Worm (Caenorhabditis elegans) whole organism, L3 larva: Measurements from ENCODE around the gene tre-5.

Experiments
- ZK546.5 ChIP-seq: sonication (generic microtip); optimal IDR thresholded peaks from 2 replicates; lab custom pipeline; 2017; ENCODE audit warnings: missing biosample characterization, missing genetic modification characterization
- aly-2 ChIP-seq: fragments of 150-350 bp; optimal IDR thresholded peaks from 2 replicates; lab custom pipeline; 2014; ENCODE audit warnings: missing biosample characterization, missing genetic modification characterization
- ama-1 ChIP-seq: fragments of 150-350 bp; optimal IDR thresholded peaks from 2 replicates; lab custom pipeline; 2018
- ceh-16 ChIP-seq: sonication (generic microtip); optimal IDR thresholded peaks from 2 replicates; lab custom pipeline; 2017; ENCODE audit warnings: missing biosample characterization, missing genetic modification characterization
- ceh-28 ChIP-seq: fragments of 150-350 bp; optimal IDR thresholded peaks from 2 replicates; lab custom pipeline; 2014; ENCODE audit warnings: missing biosample characterization, missing genetic modification reagents, missing genetic modification characterization
- ceh-82 ChIP-seq: fragments of 150-350 bp; optimal IDR thresholded peaks from 2 replicates; lab custom pipeline; 2014; ENCODE audit warnings: missing biosample characterization, missing genetic modification characterization
- ceh-9 ChIP-seq: sonication (generic microtip); optimal IDR thresholded peaks from 2 replicates; lab custom pipeline; 2018; ENCODE audit warnings: missing biosample characterization, missing genetic modification characterization
- egl-27 ChIP-seq: sonication (generic microtip); optimal IDR thresholded peaks from 4 replicates; lab custom pipeline; 2017; ENCODE audit warnings: missing biosample characterization, missing genetic modification reagents, missing genetic modification characterization
- egl-5 ChIP-seq: fragments of 150-350 bp; optimal IDR thresholded peaks from 2 replicates; lab custom pipeline; 2017; ENCODE audit warnings: missing biosample characterization, missing genetic modification reagents, missing genetic modification characterization, inconsistent platforms
- elt-1 ChIP-seq: fragments of 150-350 bp; optimal IDR thresholded peaks from 2 replicates; lab custom pipeline; 2014; ENCODE audit warnings: missing biosample characterization, missing genetic modification characterization
- elt-2 ChIP-seq: sonication (generic microtip); optimal IDR thresholded peaks from 2 replicates; lab custom pipeline; 2016; ENCODE audit warnings: missing genetic modification reagents, mild to moderate bottlenecking, missing genetic modification characterization, missing compliant biosample characterization
- fkh-10 ChIP-seq: sonication (generic microtip); optimal IDR thresholded peaks from 2 replicates; lab custom pipeline; 2017; ENCODE audit warnings: missing biosample characterization, missing genetic modification reagents, missing genetic modification characterization
- fkh-2 ChIP-seq: fragments of 150-350 bp; optimal IDR thresholded peaks from 2 replicates; lab custom pipeline; 2014; ENCODE audit warnings: missing biosample characterization, missing genetic modification reagents, missing genetic modification characterization
- fos-1 ChIP-seq: fragments of 150-350 bp; optimal IDR thresholded peaks from 2 replicates; lab custom pipeline; 2014; ENCODE audit warnings: missing biosample characterization, missing genetic modification characterization
- hmg-11 ChIP-seq: sonication (generic microtip); optimal IDR thresholded peaks from 2 replicates; lab custom pipeline; 2016; ENCODE audit warnings: missing genetic modification characterization, missing compliant biosample characterization
- jun-1 ChIP-seq: fragments of 150-350 bp; optimal IDR thresholded peaks from 2 replicates; lab custom pipeline; 2014; ENCODE audit warnings: missing biosample characterization, missing genetic modification reagents, missing genetic modification characterization
- lin-15B ChIP-seq: fragments of 150-350 bp; optimal IDR thresholded peaks from 2 replicates; lab custom pipeline; 2014; ENCODE audit warnings: missing biosample characterization, missing genetic modification characterization
- lin-39 ChIP-seq: fragments of 150-350 bp; optimal IDR thresholded peaks from 2 replicates; lab custom pipeline; 2018; ENCODE audit warnings: missing biosample characterization, missing genetic modification reagents, missing genetic modification characterization
- mdl-1 ChIP-seq: fragments of 150-350 bp; optimal IDR thresholded peaks from 2 replicates; lab custom pipeline; 2014; ENCODE audit warnings: missing biosample characterization, missing genetic modification characterization
- mml-1 ChIP-seq: fragments of 150-350 bp; sonication (generic microtip); optimal IDR thresholded peaks from 3 replicates; lab custom pipeline; 2014; ENCODE audit warnings: missing biosample characterization, missing genetic modification characterization
- nfya-1 ChIP-seq: sonication (generic microtip); optimal IDR thresholded peaks from 2 replicates; lab custom pipeline; 2017; ENCODE audit warnings: missing genetic modification characterization, mild to moderate bottlenecking, missing compliant biosample characterization, antibody characterized with exemption, moderate library complexity; ENCODE audit not compliant: insufficient read depth
- nhr-11 ChIP-seq: fragments of 150-350 bp; optimal IDR thresholded peaks from 2 replicates; lab custom pipeline; 2014; ENCODE audit warnings: missing biosample characterization, missing genetic modification characterization
- nhr-12 ChIP-seq: fragments of 150-350 bp; optimal IDR thresholded peaks from 2 replicates; lab custom pipeline; 2014; ENCODE audit warnings: missing biosample characterization, missing genetic modification characterization
- nhr-23 ChIP-seq: fragments of 150-350 bp; optimal IDR thresholded peaks from 2 replicates; lab custom pipeline; 2014; ENCODE audit warnings: missing biosample characterization, missing genetic modification reagents, missing genetic modification characterization
- nhr-237 ChIP-seq: fragments of 150-350 bp; optimal IDR thresholded peaks from 2 replicates; lab custom pipeline; 2014; ENCODE audit warnings: missing biosample characterization, missing genetic modification characterization
- nhr-28 ChIP-seq: fragments of 150-350 bp; optimal IDR thresholded peaks from 2 replicates; lab custom pipeline; 2014; ENCODE audit warnings: missing biosample characterization, missing genetic modification characterization
- nhr-67 ChIP-seq: fragments of 150-350 bp; optimal IDR thresholded peaks from 2 replicates; lab custom pipeline; 2014; ENCODE audit warnings: missing biosample characterization, missing genetic modification characterization
- nhr-77 ChIP-seq: fragments of 150-350 bp; optimal IDR thresholded peaks from 2 replicates; lab custom pipeline; 2014; ENCODE audit warnings: missing biosample characterization, missing genetic modification characterization
- sea-2 ChIP-seq: fragments of 150-350 bp; sonication (generic microtip); optimal IDR thresholded peaks from 4 replicates; lab custom pipeline; 2014; ENCODE audit warnings: missing biosample characterization, missing genetic modification reagents, missing genetic modification characterization
- skn-1 ChIP-seq: fragments of 150-350 bp; optimal IDR thresholded peaks from 2 replicates; lab custom pipeline; 2014; ENCODE audit warnings: missing biosample characterization, missing genetic modification characterization
- tbx-2 ChIP-seq: sonication (generic microtip); optimal IDR thresholded peaks from 2 replicates; lab custom pipeline; 2016; ENCODE audit warnings: mild to moderate bottlenecking, missing genetic modification characterization, missing compliant biosample characterization
- ztf-11 ChIP-seq: fragments of 150-350 bp; optimal IDR thresholded peaks from 2 replicates; lab custom pipeline; 2014; ENCODE audit warnings: missing biosample characterization, missing genetic modification characterization
- ztf-4 ChIP-seq: fragments of 150-350 bp; optimal IDR thresholded peaks from 2 replicates; lab custom pipeline; 2014; ENCODE audit warnings: missing biosample characterization, missing genetic modification characterization

The tre-5 gene

DNA sequence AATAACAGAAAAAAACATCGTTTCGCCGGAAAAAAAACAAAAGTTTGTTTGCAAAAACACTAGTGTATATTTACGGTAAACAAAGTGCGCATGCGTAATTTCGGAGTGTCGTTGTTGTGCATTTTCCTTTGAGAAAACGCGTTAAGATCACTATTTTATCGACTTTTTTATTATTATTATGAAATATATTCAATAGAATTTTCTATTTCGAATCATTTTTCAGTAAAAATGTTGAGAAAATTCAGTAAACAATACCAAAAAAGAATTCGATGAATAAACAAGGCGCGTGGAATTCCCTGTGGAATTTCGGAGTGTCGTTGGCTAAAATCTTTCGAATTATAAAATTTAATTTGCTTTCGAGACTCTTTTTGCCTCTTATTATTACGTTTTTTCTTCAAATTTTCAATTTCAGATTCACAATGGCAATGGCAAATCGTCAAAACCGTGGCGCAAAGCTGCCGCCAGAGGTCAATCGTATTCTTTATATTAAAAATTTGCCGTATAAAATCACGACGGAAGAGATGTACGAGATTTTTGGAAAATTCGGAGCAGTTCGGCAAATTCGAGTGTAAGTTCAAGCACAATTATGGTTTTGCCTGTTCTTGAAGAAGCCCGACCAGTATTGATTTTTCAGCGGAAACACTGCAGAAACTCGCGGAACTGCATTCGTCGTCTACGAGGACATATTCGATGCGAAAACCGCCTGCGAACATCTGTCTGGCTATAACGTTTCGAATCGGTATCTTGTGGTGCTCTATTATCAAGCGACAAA, 43.1 kb upstream of the tre-5 start, which contains the start of the genes luc-7L3 and sftb-6 (continued):
- no peak for TF ChIP-seq mml-1 (tag; lab: Kevin White, UChicago)
- no peak for TF ChIP-seq ama-1 (lab: Kevin White, UChicago)
- no peak for TF ChIP-seq ceh-16 (tag; lab: Kevin White, UChicago)
- no peak for TF ChIP-seq nhr-28 (tag; lab: Kevin White, UChicago)
- TF ChIP-seq aly-2 (tag; lab: Kevin White, UChicago), result no peak
- TF ChIP-seq ZK546.5, result no peak
- no peak for TF ChIP-seq ztf-4
- no peak for TF ChIP-seq nhr-12 (tag; lab: Kevin White, UChicago)
- no peak for TF ChIP-seq mdl-1
- TF ChIP-seq nhr-23 (tag; lab: Kevin White, UChicago), result peak; percentile 45
- TF ChIP-seq ceh-82, result no peak
- no peak for TF ChIP-seq lin-39 (tag; lab: Kevin White, UChicago)
- no peak for TF ChIP-seq sea-2 (GFP tag; lab: Kevin White, UChicago)
- TF ChIP-seq fkh-10 (GFP tag; lab: Kevin White, UChicago), result no peak
- TF ChIP-seq fos-1 (tag; lab: Kevin White, UChicago), result no peak
- TF ChIP-seq elt-1 (tag; lab: Kevin White, UChicago), result no peak
- TF ChIP-seq ceh-9 (tag; lab: Kevin White, UChicago), result no peak
- TF ChIP-seq, all 47 proteins: peak for 9

DNA sequence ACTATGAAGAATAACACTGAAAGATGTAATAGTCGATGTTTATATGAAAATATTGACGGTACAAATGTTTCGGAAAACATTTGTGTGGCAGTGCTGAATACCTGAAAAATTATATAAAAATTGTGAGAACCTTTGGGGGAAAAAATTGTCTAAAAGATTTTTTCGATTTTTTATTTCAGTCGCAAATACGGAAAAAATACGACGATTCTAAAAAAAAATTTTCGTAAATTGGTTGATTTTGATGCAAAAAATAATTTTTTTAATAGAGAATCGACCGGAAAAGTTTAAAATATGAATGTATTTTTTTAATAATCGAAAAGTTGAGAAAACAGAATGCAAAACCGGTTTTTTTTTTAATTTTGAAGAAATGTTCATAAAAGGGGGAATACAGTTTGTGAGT, 40.1 kb upstream of the tre-5 start, which contains the start of gene C50D2.7:
Gene C50D2.7, minus strand, starts transcription at position 101 of the 400 bp plus-strand sequence.
- TF ChIP-seq nhr-77 (tag; lab: Kevin White, UChicago), result no peak
- no peak for TF ChIP-seq nhr-67 (tag; lab: Kevin White, UChicago)
- TF ChIP-seq egl-27, result no peak
- TF ChIP-seq elt-2 (tag; lab: Kevin White, UChicago), result no peak

DNA sequence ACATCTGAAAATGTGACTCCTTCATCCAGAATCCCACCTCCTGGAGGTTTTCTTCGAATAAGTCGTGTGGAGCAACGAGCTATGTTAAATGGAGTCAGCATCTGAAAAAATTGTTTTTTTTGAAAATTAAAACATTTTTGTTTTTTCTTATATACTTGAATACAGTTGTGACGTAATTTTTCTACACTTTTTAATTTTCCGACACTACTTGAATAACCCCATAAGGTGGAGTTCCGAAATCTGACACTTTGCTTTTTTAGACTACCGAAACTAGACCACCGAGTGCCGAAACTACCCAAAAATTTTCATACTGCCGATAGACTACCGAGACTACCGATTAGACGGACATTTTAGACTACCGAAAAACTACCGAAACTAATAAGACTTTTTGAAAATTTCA, 36.3 kb upstream of the tre-5 start, which contains the start of gene mcat-1:
Gene mcat-1, minus strand, starts transcription at position 101 of the 400 bp plus-strand sequence.
- TF ChIP-seq egl-5 (no peak), nhr-237 (tag; lab: Kevin White, UChicago) (no peak), nhr-11 (tag; lab: Kevin White, UChicago) (no peak), nhr-77 (tag; lab: Kevin White, UChicago) (no peak), ZK546.5 (no peak), lin-39 (tag; lab: Kevin White, UChicago) (no peak), hmg-11 (tag; lab: Kevin White, UChicago) (no peak), nhr-28 (tag; lab: Kevin White, UChicago) (no peak), egl-27 (no peak), fkh-2 (tag; lab: Kevin White, UChicago) (no peak)

DNA sequence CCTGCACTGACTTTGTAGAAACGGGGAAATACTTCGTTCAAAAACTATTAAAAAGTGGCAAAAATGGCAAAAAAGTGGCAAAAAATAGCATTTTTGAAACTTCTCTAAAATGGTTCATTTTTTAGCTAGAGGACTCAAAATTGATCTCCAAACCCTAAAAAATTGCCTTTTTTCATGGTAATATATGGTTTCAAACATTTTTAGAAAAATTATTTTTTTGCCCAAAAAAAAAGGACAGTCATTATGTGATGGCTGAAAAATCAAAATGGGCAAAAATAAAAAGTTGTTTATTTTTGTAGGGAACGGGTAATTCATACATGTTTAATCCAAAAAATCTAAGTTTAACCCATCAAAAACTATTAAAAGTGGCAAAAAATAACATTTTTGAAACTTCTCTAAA, 32.8 kb upstream of the tre-5 start:
- no peak for TF ChIP-seq fkh-10 (GFP tag; lab: Kevin White, UChicago)
- TF ChIP-seq nfya-1 (tag; lab: Kevin White, UChicago), result no peak
- TF ChIP-seq, all 47 proteins: peak for 0

DNA sequence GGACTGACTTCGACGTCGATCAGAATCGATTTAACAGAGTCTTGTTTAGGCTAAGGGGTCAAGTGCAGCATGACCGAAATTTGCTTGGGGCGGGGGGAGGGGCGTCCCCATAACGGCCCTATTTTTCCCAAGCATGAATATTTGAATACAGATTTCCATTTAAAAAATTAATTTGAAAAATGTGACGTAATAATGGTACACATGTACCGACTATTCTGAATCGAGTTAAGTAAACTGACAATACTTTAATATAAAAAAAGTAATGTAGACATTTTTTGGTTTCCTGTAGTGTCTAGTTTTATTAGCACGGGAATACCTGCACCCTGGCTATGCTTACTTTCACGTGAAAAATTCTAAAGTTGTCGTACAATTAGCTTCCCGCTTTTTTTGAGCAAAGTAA, 31.7 kb upstream of the tre-5 start:
- no peak for TF ChIP-seq nhr-67 (tag; lab: Kevin White, UChicago)
- no peak for TF ChIP-seq jun-1
- no peak for TF ChIP-seq fkh-2 (tag; lab: Kevin White, UChicago)
- no peak for TF ChIP-seq elt-1 (tag; lab: Kevin White, UChicago)
- TF ChIP-seq ceh-28 (tag; lab: Kevin White, UChicago), result no peak
- no peak for TF ChIP-seq ztf-11
- no peak for TF ChIP-seq ceh-16 (tag; lab: Kevin White, UChicago)
- no peak for TF ChIP-seq nhr-28 (tag; lab: Kevin White, UChicago)
- no peak for TF ChIP-seq egl-27
- TF ChIP-seq tbx-2 (tag; lab: Kevin White, UChicago), result no peak
- TF ChIP-seq skn-1 (tag; lab: Kevin White, UChicago), result no peak
- TF ChIP-seq sea-2 (GFP tag; lab: Kevin White, UChicago), result no peak
- TF ChIP-seq elt-2 (tag; lab: Kevin White, UChicago), result no peak
- no peak for TF ChIP-seq lin-15B (tag; lab: Kevin White, UChicago)
- no peak for TF ChIP-seq ama-1 (lab: Kevin White, UChicago)
- TF ChIP-seq ceh-9 (tag; lab: Kevin White, UChicago), result no peak
- no peak for TF ChIP-seq nhr-11 (tag; lab: Kevin White, UChicago)
- TF ChIP-seq ZK546.5, result no peak
- no peak for TF ChIP-seq egl-5
